Fruit fly (Drosophila melanogaster) whole organism, embryonic: ENCODE measurements around the gene Mon1.

Experiments
- Bdp1 ChIP-seq: fragments of 200-800 bp; sonication (Bioruptor generic); optimal IDR thresholded peaks from 3 replicates; lab custom pipeline; 2016; ENCODE audit warnings: missing biosample characterization, missing genetic modification characterization
- CG10654 ChIP-seq: fragments of 200-800 bp; sonication (Bioruptor generic); optimal IDR thresholded peaks from 2 replicates; lab custom pipeline; 2016; ENCODE audit warnings: missing biosample characterization, missing genetic modification characterization
- CG14965 ChIP-seq: fragments of 200-800 bp; sonication (Bioruptor generic); optimal IDR thresholded peaks from 2 replicates; lab custom pipeline; 2016; ENCODE audit warnings: missing biosample characterization, missing genetic modification characterization, borderline replicate concordance
- CG15601 ChIP-seq: fragments of 200-800 bp; sonication (Bioruptor generic); optimal IDR thresholded peaks from 3 replicates; lab custom pipeline; 2019; ENCODE audit warnings: missing biosample characterization, mild to moderate bottlenecking, missing genetic modification characterization, moderate library complexity
- CG18764 ChIP-seq: fragments of 200-800 bp; sonication (Bioruptor generic); optimal IDR thresholded peaks from 3 replicates; lab custom pipeline; 2016; ENCODE audit warnings: missing biosample characterization, missing genetic modification characterization
- D ChIP-seq, 2 experiments: fragments of 200-800 bp in 1 of 2; fragments of >200 bp in 1 of 2; sonication (Bioruptor generic) in 1 of 2; optimal IDR thresholded peaks; 2 replicates in 1 of 2; 3 replicates in 1 of 2; lab custom pipeline; 2017; ENCODE audit warnings: mild to moderate bottlenecking in 1 of 2, missing biosample characterization in 1 of 2, missing genetic modification characterization in 1 of 2, missing genetic modification reagents in 1 of 2
- Eip74EF ChIP-seq, 2 experiments: fragments of 200-800 bp in 1 of 2; fragments of >200 bp in 1 of 2; sonication (Bioruptor generic) in 1 of 2; optimal IDR thresholded peaks; 2 replicates each; lab custom pipeline; 2017 to 2019; ENCODE audit warnings: missing biosample characterization in 2 of 2, missing genetic modification characterization in 2 of 2, mild to moderate bottlenecking in 1 of 2, moderate library complexity in 1 of 2
- PHDP ChIP-seq: fragments of 200-800 bp; sonication (Bioruptor generic); optimal IDR thresholded peaks from 3 replicates; lab custom pipeline; 2018; ENCODE audit warnings: missing biosample characterization, mild to moderate bottlenecking, missing genetic modification characterization, moderate library complexity
- bowl ChIP-seq: fragments of 200-800 bp; sonication (Bioruptor generic); IDR thresholded peaks from 2 replicates; pipeline ENCODE4 v1.3.6; 2022; ENCODE audit warnings: missing biosample characterization, missing genetic modification characterization
- ewg ChIP-seq: fragments of 200-800 bp; sonication (Bioruptor generic); optimal IDR thresholded peaks from 3 replicates; lab custom pipeline; 2017; ENCODE audit warnings: mild to moderate bottlenecking, missing biosample characterization, missing genetic modification reagents, missing genetic modification characterization
- pho ChIP-seq: fragments of 200-800 bp; sonication (Bioruptor generic); optimal IDR thresholded peaks from 2 replicates; lab custom pipeline; 2016; ENCODE audit warnings: missing biosample characterization, missing genetic modification characterization

dm6 chr2L:4882131-4883022, 31.9 kb downstream of the Mon1 start:
- no peak for TF ChIP-seq CG14965 (GFP tag; lab: Kevin White, UChicago)
- TF ChIP-seq CG15601 (tag; lab: Kevin White, UChicago), result no peak
- no peak for TF ChIP-seq pho
- TF ChIP-seq Eip74EF (GFP tag; optimal IDR thresholded peaks at IDR 0.05; lab: Kevin White, UChicago), result no peak
- TF ChIP-seq PHDP (tag; lab: Kevin White, UChicago), result no peak
- TF ChIP-seq ewg (GFP tag; lab: Kevin White, UChicago), result no peak
- TF ChIP-seq CG18764 (GFP tag; lab: Kevin White, UChicago), result no peak
- TF ChIP-seq D (optimal IDR thresholded peaks at IDR 0.05; lab: Kevin White, UChicago), result no peak
- TF ChIP-seq D (GFP tag; optimal IDR thresholded peaks at IDR 0.05; lab: Kevin White, UChicago), result no peak
- no peak for TF ChIP-seq CG10654
- TF ChIP-seq bowl (GFP tag; lab: Robert Waterston, UW), result no peak
- no peak for TF ChIP-seq Bdp1
